Worm (Caenorhabditis elegans) whole organism, late embryonic: ENCODE measurements around the gene sos-1.

Experiments used
- Y22D7AL.16 ChIP-seq: sonication (generic microtip); optimal IDR thresholded peaks from 2 replicates; lab custom pipeline; 2016; ENCODE audit warnings: missing genetic modification characterization, missing compliant biosample characterization
- ama-1 ChIP-seq: fragments of 150-350 bp; optimal IDR thresholded peaks from 2 replicates; lab custom pipeline; 2014
- ceh-30 ChIP-seq: fragments of 150-350 bp; optimal IDR thresholded peaks from 2 replicates; lab custom pipeline; 2014; ENCODE audit warnings: missing biosample characterization, missing genetic modification characterization
- elt-2 ChIP-seq: sonication (generic microtip); optimal IDR thresholded peaks from 2 replicates; lab custom pipeline; 2016; ENCODE audit warnings: missing genetic modification reagents, missing genetic modification characterization, missing compliant biosample characterization
- fkh-6 ChIP-seq: sonication (generic microtip); optimal IDR thresholded peaks from 2 replicates; lab custom pipeline; 2016; ENCODE audit warnings: missing genetic modification characterization, missing compliant biosample characterization
- gmeb-2 ChIP-seq: sonication (generic microtip); optimal IDR thresholded peaks from 2 replicates; lab custom pipeline; 2016; ENCODE audit warnings: missing genetic modification characterization, inconsistent platforms, missing compliant biosample characterization
- lim-6 ChIP-seq: sonication (generic microtip); optimal IDR thresholded peaks from 2 replicates; lab custom pipeline; 2016; ENCODE audit warnings: missing genetic modification characterization, missing compliant biosample characterization
- nfya-1 ChIP-seq: sonication (generic microtip); optimal IDR thresholded peaks from 2 replicates; lab custom pipeline; 2017; ENCODE audit warnings: missing genetic modification characterization, mild to moderate bottlenecking, missing compliant biosample characterization, antibody characterized with exemption, moderate library complexity
- pha-4 ChIP-seq: fragments of 150-350 bp; optimal IDR thresholded peaks from 2 replicates; lab custom pipeline; 2018; ENCODE audit warnings: missing biosample characterization, missing genetic modification reagents, missing genetic modification characterization
- syd-9 ChIP-seq: sonication (generic microtip); optimal IDR thresholded peaks from 2 replicates; lab custom pipeline; 2016; ENCODE audit warnings: mild to moderate bottlenecking, missing genetic modification characterization, moderate library complexity, missing compliant biosample characterization

DNA sequence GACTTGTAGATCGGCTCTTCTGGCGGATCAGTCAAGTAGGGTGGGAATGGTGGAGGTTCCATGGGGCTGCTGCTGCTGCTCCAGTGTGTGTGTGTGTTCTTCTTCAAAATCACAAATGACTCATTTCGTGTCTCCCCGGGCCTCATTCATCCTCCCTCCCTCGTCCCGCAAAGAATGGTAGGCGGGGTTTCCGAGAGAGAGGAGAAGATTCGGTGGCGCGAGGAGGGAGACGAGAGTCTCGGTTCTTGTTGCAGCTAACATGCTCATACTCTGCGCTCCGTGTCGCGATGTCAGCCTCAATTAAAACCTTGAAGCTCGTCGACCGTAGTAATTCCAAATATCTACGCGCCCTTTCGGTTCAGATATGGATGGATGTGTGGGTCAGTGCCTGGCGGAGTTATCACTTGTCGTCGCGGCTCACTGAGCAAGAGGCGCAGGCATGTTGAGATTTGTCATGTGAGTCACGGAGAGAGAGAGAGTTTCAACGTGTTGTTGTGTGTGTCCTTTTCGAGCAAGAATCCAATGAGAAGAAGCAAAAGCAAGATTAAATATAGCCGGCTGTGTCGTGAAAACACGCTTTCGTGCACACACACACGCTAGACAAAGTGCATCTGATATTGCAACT, 22.2 kb downstream of the sos-1 start:
- TF ChIP-seq nfya-1 (tag; lab: Kevin White, UChicago) (no peak), elt-2 (tag; lab: Kevin White, UChicago) (no peak), ama-1 (lab: Kevin White, UChicago) (no peak), ceh-30 (tag; lab: Kevin White, UChicago) (no peak), syd-9 (tag; lab: Kevin White, UChicago) (no peak), gmeb-2 (tag; lab: Kevin White, UChicago) (no peak), fkh-6 (no peak), pha-4 (no peak), Y22D7AL.16 (tag; lab: Kevin White, UChicago) (no peak), lim-6 (no peak)
